Fruit fly (Drosophila melanogaster) whole organism, embryonic: Measurements from ENCODE around the gene Larp7.

ENCODE experiments used
- B-H2 ChIP-seq: fragments of 200-800 bp; sonication (Bioruptor generic); optimal IDR thresholded peaks from 2 replicates; lab custom pipeline; 2018; ENCODE audit warnings: missing biosample characterization, mild to moderate bottlenecking, missing genetic modification characterization
- Bgb ChIP-seq: fragments of 200-800 bp; sonication (Bioruptor generic); IDR thresholded peaks from 2 replicates; pipeline ENCODE4 v1.3.6; 2022; ENCODE audit warnings: missing biosample characterization, missing genetic modification characterization; ENCODE audit not compliant: partially characterized antibody
- CG1024 ChIP-seq: fragments of 200-800 bp; sonication (Bioruptor generic); IDR thresholded peaks from 2 replicates; pipeline ENCODE4 v1.3.6; 2022; ENCODE audit warnings: missing biosample characterization, missing genetic modification characterization
- CG10267 ChIP-seq: fragments of 200-800 bp; sonication (Bioruptor generic); optimal IDR thresholded peaks from 2 replicates; lab custom pipeline; 2018; ENCODE audit warnings: missing biosample characterization, mild to moderate bottlenecking, missing genetic modification characterization, moderate library complexity
- CG10565 ChIP-seq: fragments of 200-800 bp; sonication (Bioruptor generic); optimal IDR thresholded peaks from 3 replicates; lab custom pipeline; 2016; ENCODE audit warnings: missing biosample characterization, mild to moderate bottlenecking, missing genetic modification characterization
- CG12104 ChIP-seq: fragments of 200-800 bp; sonication (Bioruptor generic); optimal IDR thresholded peaks from 3 replicates; lab custom pipeline; 2016; ENCODE audit warnings: missing biosample characterization, missing genetic modification characterization
- CG12391 ChIP-seq: fragments of 200-800 bp; sonication (Bioruptor generic); optimal IDR thresholded peaks from 3 replicates; lab custom pipeline; 2018; ENCODE audit warnings: missing biosample characterization, mild to moderate bottlenecking, missing genetic modification characterization, moderate library complexity
- CG15514 ChIP-seq: fragments of 200-800 bp; sonication (Bioruptor generic); optimal IDR thresholded peaks from 3 replicates; lab custom pipeline; 2017; ENCODE audit warnings: missing biosample characterization, missing genetic modification characterization, mild to moderate bottlenecking, moderate library complexity, missing genetic modification reagents
- CG16813 ChIP-seq: fragments of 200-800 bp; sonication (Bioruptor generic); IDR thresholded peaks from 3 replicates; pipeline ENCODE4 v1.3.6; 2022; ENCODE audit warnings: missing biosample characterization, missing genetic modification characterization; ENCODE audit not compliant: partially characterized antibody
- CG17361 ChIP-seq: fragments of 200-800 bp; sonication (Bioruptor generic); IDR thresholded peaks from 3 replicates; pipeline ENCODE4 v1.3.6; 2022; ENCODE audit warnings: missing biosample characterization, missing genetic modification characterization
- CG2129 ChIP-seq: fragments of 200-800 bp; sonication (Bioruptor generic); IDR thresholded peaks from 2 replicates; pipeline ENCODE4 v1.3.6; 2022; ENCODE audit warnings: missing biosample characterization, missing genetic modification characterization; ENCODE audit not compliant: partially characterized antibody
- CG2875 ChIP-seq: fragments of 200-800 bp; sonication (Bioruptor generic); optimal IDR thresholded peaks from 2 replicates; lab custom pipeline; 2017; ENCODE audit warnings: missing biosample characterization, mild to moderate bottlenecking, missing genetic modification characterization, missing genetic modification reagents
- CG3838 ChIP-seq: fragments of 200-800 bp; sonication (Bioruptor generic); optimal IDR thresholded peaks from 3 replicates; lab custom pipeline; 2016; ENCODE audit warnings: missing biosample characterization, missing genetic modification characterization
- CG42726 ChIP-seq: fragments of 200-800 bp; sonication (Bioruptor generic); IDR thresholded peaks from 2 replicates; pipeline ENCODE4 v1.3.6; 2022; ENCODE audit warnings: missing biosample characterization, missing genetic modification characterization; ENCODE audit not compliant: partially characterized antibody
- CG4328 ChIP-seq: fragments of 200-800 bp; sonication (Bioruptor generic); optimal IDR thresholded peaks from 3 replicates; lab custom pipeline; 2017; ENCODE audit warnings: missing biosample characterization, missing genetic modification reagents, missing genetic modification characterization
- CG4617 ChIP-seq: fragments of 200-800 bp; sonication (Bioruptor generic); optimal IDR thresholded peaks from 3 replicates; lab custom pipeline; 2016; ENCODE audit warnings: missing biosample characterization, missing genetic modification characterization, borderline replicate concordance
- CG5180 ChIP-seq: fragments of 200-800 bp; sonication (Bioruptor generic); optimal IDR thresholded peaks from 3 replicates; lab custom pipeline; 2017; ENCODE audit warnings: missing biosample characterization, missing genetic modification characterization, mild to moderate bottlenecking, moderate library complexity, missing genetic modification reagents
- CG6791 ChIP-seq: fragments of 200-800 bp; sonication (Bioruptor generic); IDR thresholded peaks from 3 replicates; pipeline ENCODE4 v1.3.6; 2022; ENCODE audit warnings: missing biosample characterization, missing genetic modification characterization; ENCODE audit not compliant: partially characterized antibody
- CG8924 ChIP-seq: fragments of 200-800 bp; optimal IDR thresholded peaks from 3 replicates; lab custom pipeline; 2019; ENCODE audit warnings: missing biosample characterization, mild to moderate bottlenecking, missing genetic modification characterization, moderate library complexity
- CG9817 ChIP-seq: fragments of 200-800 bp; sonication (Bioruptor generic); optimal IDR thresholded peaks from 2 replicates; lab custom pipeline; 2018; ENCODE audit warnings: missing biosample characterization, mild to moderate bottlenecking, missing genetic modification characterization, moderate library complexity
- CG9932 ChIP-seq: fragments of 200-800 bp; sonication (Bioruptor generic); IDR thresholded peaks from 2 replicates; pipeline ENCODE4 v1.3.6; 2022; ENCODE audit warnings: missing biosample characterization, missing genetic modification characterization
- CoRest ChIP-seq: fragments of 200-800 bp; sonication (Bioruptor generic); optimal IDR thresholded peaks from 3 replicates; lab custom pipeline; 2018; ENCODE audit warnings: missing biosample characterization, mild to moderate bottlenecking, missing genetic modification characterization, moderate library complexity
- Dad ChIP-seq: fragments of 200-800 bp; sonication (Bioruptor generic); optimal IDR thresholded peaks from 3 replicates; lab custom pipeline; 2016; ENCODE audit warnings: missing biosample characterization, missing genetic modification characterization
- Dll ChIP-seq: fragments of 200-800 bp; sonication (Bioruptor generic); IDR thresholded peaks from 4 replicates; pipeline ENCODE4 v1.3.6; 2022; ENCODE audit warnings: missing biosample characterization, missing genetic modification characterization; ENCODE audit not compliant: partially characterized antibody
- Dp ChIP-seq: fragments of 200-800 bp; sonication (Bioruptor generic); optimal IDR thresholded peaks from 2 replicates; lab custom pipeline; 2018; ENCODE audit warnings: missing biosample characterization, mild to moderate bottlenecking, missing genetic modification characterization, moderate library complexity
- Elba2 ChIP-seq: fragments of 200-800 bp; sonication (Bioruptor generic); optimal IDR thresholded peaks from 3 replicates; lab custom pipeline; 2016; ENCODE audit warnings: missing biosample characterization, missing genetic modification characterization
- Ets65A ChIP-seq: fragments of 200-800 bp; sonication (Bioruptor generic); peaks from one replicate; lab custom pipeline; 2016; ENCODE audit warnings: missing biosample characterization, missing genetic modification characterization
- HLH4C ChIP-seq: fragments of 200-800 bp; sonication (Bioruptor generic); IDR thresholded peaks from 3 replicates; pipeline ENCODE4 v1.3.6; 2022; ENCODE audit warnings: missing biosample characterization, missing genetic modification characterization; ENCODE audit not compliant: partially characterized antibody
- Max ChIP-seq: fragments of 200-800 bp; sonication (Bioruptor generic); optimal IDR thresholded peaks from 2 replicates; lab custom pipeline; 2016; ENCODE audit warnings: missing biosample characterization, mild to moderate bottlenecking, missing genetic modification characterization
- Optix ChIP-seq: fragments of 200-800 bp; sonication (Bioruptor generic); IDR thresholded peaks from 3 replicates; pipeline ENCODE4 v1.3.6; 2022; ENCODE audit warnings: missing biosample characterization, missing genetic modification characterization
- Scr ChIP-seq: fragments of 200-800 bp; sonication (Bioruptor generic); IDR thresholded peaks from 2 replicates; pipeline ENCODE4 v1.3.6; 2022; ENCODE audit warnings: missing biosample characterization, missing genetic modification characterization; ENCODE audit not compliant: partially characterized antibody
- amos ChIP-seq: fragments of 200-800 bp; sonication (Bioruptor generic); IDR thresholded peaks from 2 replicates; pipeline ENCODE4 v1.3.6; 2022; ENCODE audit warnings: missing biosample characterization, missing genetic modification characterization; ENCODE audit not compliant: partially characterized antibody
- ato ChIP-seq: fragments of 200-800 bp; sonication (Bioruptor generic); IDR thresholded peaks from 2 replicates; pipeline ENCODE4 v1.3.6; 2022; ENCODE audit warnings: missing biosample characterization, missing genetic modification characterization; ENCODE audit not compliant: partially characterized antibody
- cad ChIP-seq: fragments of >200 bp; optimal IDR thresholded peaks from 2 replicates; lab custom pipeline; 2017; ENCODE audit warnings: missing biosample characterization, missing genetic modification characterization
- ems ChIP-seq: fragments of 200-800 bp; sonication (Bioruptor generic); optimal IDR thresholded peaks from 3 replicates; lab custom pipeline; 2016; ENCODE audit warnings: missing biosample characterization, missing genetic modification characterization
- esg ChIP-seq: fragments of 200-800 bp; sonication (Bioruptor generic); conservative IDR thresholded peaks from 2 replicates; pipeline ENCODE4 v1.3.6; 2022; ENCODE audit warnings: missing biosample characterization, missing genetic modification characterization
- hbn ChIP-seq: fragments of 200-800 bp; sonication (Bioruptor generic); IDR thresholded peaks from 2 replicates; pipeline ENCODE4 v1.3.6; 2022; ENCODE audit warnings: missing biosample characterization, missing genetic modification characterization; ENCODE audit not compliant: partially characterized antibody
- inv ChIP-seq: fragments of 200-800 bp; sonication (Bioruptor generic); IDR thresholded peaks from 2 replicates; pipeline ENCODE4 v1.3.6; 2022; ENCODE audit warnings: missing biosample characterization, missing genetic modification characterization; ENCODE audit not compliant: partially characterized antibody
- lilli ChIP-seq: fragments of 200-800 bp; sonication (Bioruptor generic); optimal IDR thresholded peaks from 3 replicates; lab custom pipeline; 2016; ENCODE audit warnings: missing biosample characterization, missing genetic modification characterization
- nerfin-2 ChIP-seq: fragments of 200-800 bp; sonication (Bioruptor generic); IDR thresholded peaks from 2 replicates; pipeline ENCODE4 v1.3.6; 2022; ENCODE audit warnings: missing biosample characterization, missing genetic modification characterization; ENCODE audit not compliant: partially characterized antibody
- org-1 ChIP-seq: fragments of 200-800 bp; sonication (Bioruptor generic); optimal IDR thresholded peaks from 2 replicates; lab custom pipeline; 2017; ENCODE audit warnings: missing biosample characterization, missing genetic modification characterization
- pfk ChIP-seq: fragments of 200-800 bp; sonication (Bioruptor generic); optimal IDR thresholded peaks from 2 replicates; lab custom pipeline; 2018; ENCODE audit warnings: missing biosample characterization, mild to moderate bottlenecking, missing genetic modification characterization, moderate library complexity
- sens ChIP-seq: fragments of 200-800 bp; sonication (Bioruptor generic); peaks from one replicate; lab custom pipeline; 2016; ENCODE audit warnings: missing biosample characterization, missing genetic modification characterization
- sna ChIP-seq: fragments of 200-800 bp; sonication (Bioruptor generic); IDR thresholded peaks from 2 replicates; pipeline ENCODE4 v1.3.6; 2022; ENCODE audit warnings: missing biosample characterization, missing genetic modification characterization; ENCODE audit not compliant: partially characterized antibody
- tna ChIP-seq: fragments of 200-800 bp; sonication (Bioruptor generic); IDR thresholded peaks from 2 replicates; pipeline ENCODE4 v1.3.6; 2022; ENCODE audit warnings: missing biosample characterization, missing genetic modification characterization; ENCODE audit not compliant: partially characterized antibody
- trem ChIP-seq: fragments of 200-800 bp; optimal IDR thresholded peaks from 3 replicates; lab custom pipeline; 2019; ENCODE audit warnings: missing biosample characterization, mild to moderate bottlenecking, missing genetic modification characterization, moderate library complexity
- vvl ChIP-seq: fragments of 200-800 bp; sonication (Bioruptor generic); IDR thresholded peaks from 2 replicates; pipeline ENCODE4 v1.3.6; 2022; ENCODE audit warnings: missing biosample characterization, missing genetic modification characterization
- zen2 ChIP-seq: fragments of 200-800 bp; sonication (Bioruptor generic); IDR thresholded peaks from 3 replicates; pipeline ENCODE4 v1.3.6; 2022; ENCODE audit warnings: missing biosample characterization, missing genetic modification characterization; ENCODE audit not compliant: partially characterized antibody

The Larp7 gene

dm6 chrX:9255964-9256520 lies 12.4 kb downstream of the Larp7 start, which contains the start of gene ric8a (continued):
- TF ChIP-seq sna: peak; percentile 72; the same call in 1 of the 2 replicates
- no peak for TF ChIP-seq Optix
- TF ChIP-seq B-H2 (GFP tag; lab: Kevin White, UChicago): no peak
- peak; percentile 85 for TF ChIP-seq CG16813 (GFP tag; lab: Robert Waterston, UW)
- peak; percentile 81 for TF ChIP-seq Bgb (GFP tag; lab: Robert Waterston, UW)
- peak; percentile 54 for TF ChIP-seq tna (GFP tag; lab: Robert Waterston, UW)
- TF ChIP-seq Elba2 (GFP tag; lab: Kevin White, UChicago): peak; percentile 36
- peak; percentile 85 for TF ChIP-seq amos (GFP tag; lab: Robert Waterston, UW)
- TF ChIP-seq CG2129 (GFP tag; lab: Robert Waterston, UW): peak; percentile 30
- TF ChIP-seq HLH4C (GFP tag; lab: Robert Waterston, UW): peak; percentile 76
- TF ChIP-seq nerfin-2 (GFP tag; lab: Robert Waterston, UW): peak; percentile 52; the same call in 1 of the 2 replicates
- peak; percentile 36 for TF ChIP-seq CoRest (tag; lab: Kevin White, UChicago)
- peak; percentile 81 for TF ChIP-seq Scr
- TF ChIP-seq ems (GFP tag; lab: Kevin White, UChicago): no peak
- peak; percentile 67 for TF ChIP-seq trem
- no peak for TF ChIP-seq CG3838
- TF ChIP-seq pfk (GFP tag; lab: Kevin White, UChicago): no peak
- peak; percentile 60; the same call in 1 of the 3 replicates for TF ChIP-seq zen2 (GFP tag; lab: Robert Waterston, UW)
- TF ChIP-seq ato (GFP tag; lab: Robert Waterston, UW): peak; percentile 68
- TF ChIP-seq CG6791 (GFP tag; lab: Robert Waterston, UW): peak; percentile 86
- no peak for TF ChIP-seq esg (GFP tag; lab: Robert Waterston, UW)
- peak; percentile 38; the same call in 1 of the 2 replicates for TF ChIP-seq vvl (GFP tag; lab: Robert Waterston, UW)
- TF ChIP-seq CG15514 (GFP tag; lab: Kevin White, UChicago): peak; percentile 37
- TF ChIP-seq hbn (GFP tag; lab: Robert Waterston, UW): peak; percentile 75
- peak; percentile 21 for TF ChIP-seq lilli (GFP tag; lab: Kevin White, UChicago)
- peak; percentile 82 for TF ChIP-seq CG4617
- TF ChIP-seq CG10267 (tag; lab: Kevin White, UChicago): peak; percentile 34
- TF ChIP-seq CG9932 (GFP tag; lab: Robert Waterston, UW): peak; percentile 59
- TF ChIP-seq CG9817 (tag; lab: Kevin White, UChicago): peak; percentile 13
- TF ChIP-seq CG8924 (tag; lab: Kevin White, UChicago): peak; percentile 35
- peak; percentile 83 for TF ChIP-seq sens
- peak; percentile 30 for TF ChIP-seq Dp
- TF ChIP-seq CG12391 (tag; lab: Kevin White, UChicago): peak; percentile 12
- no peak for TF ChIP-seq CG2875 (GFP tag; lab: Kevin White, UChicago)
- TF ChIP-seq CG10565: no peak
- TF ChIP-seq CG42726: peak; percentile 86
- TF ChIP-seq Ets65A (GFP tag; lab: Kevin White, UChicago): peak; percentile 46
- TF ChIP-seq Dad: no peak
- no peak for TF ChIP-seq CG4328 (GFP tag; lab: Kevin White, UChicago)
- no peak for TF ChIP-seq org-1
- TF ChIP-seq CG12104 (GFP tag; lab: Kevin White, UChicago): no peak
- peak; percentile 76 for TF ChIP-seq inv (GFP tag; lab: Robert Waterston, UW)
- TF ChIP-seq cad: no peak
- no peak for TF ChIP-seq CG1024 (GFP tag; lab: Robert Waterston, UW)
- TF ChIP-seq CG17361 (GFP tag; lab: Robert Waterston, UW): no peak
- TF ChIP-seq CG5180 (GFP tag; lab: Kevin White, UChicago): no peak
- peak; percentile 76 for TF ChIP-seq Dll (GFP tag; lab: Robert Waterston, UW)
- TF ChIP-seq Max (GFP tag; lab: Kevin White, UChicago): no peak
